Worm (Caenorhabditis elegans) whole organism, early embryonic: ENCODE measurements around the gene tos-1.

Experiments
- B0310.2 ChIP-seq: sonication (generic microtip); optimal IDR thresholded peaks from 2 replicates; lab custom pipeline; 2016; ENCODE audit warnings: mild to moderate bottlenecking, missing genetic modification characterization, missing compliant biosample characterization
- F13C5.2 ChIP-seq: sonication (generic microtip); optimal IDR thresholded peaks from 2 replicates; lab custom pipeline; 2017; ENCODE audit warnings: mild to moderate bottlenecking, missing genetic modification characterization, inconsistent platforms, missing compliant biosample characterization
- aly-1 ChIP-seq: sonication (generic microtip); optimal IDR thresholded peaks from 2 replicates; lab custom pipeline; 2016; ENCODE audit warnings: missing genetic modification characterization, missing compliant biosample characterization
- ama-1 ChIP-seq: fragments of 150-350 bp; optimal IDR thresholded peaks from 2 replicates; lab custom pipeline; 2014
- ceh-13 ChIP-seq: fragments of 200-800 bp; sonication (Bioruptor generic); optimal IDR thresholded peaks from 2 replicates; lab custom pipeline; 2018; ENCODE audit warnings: mild to moderate bottlenecking, missing genetic modification characterization, missing compliant biosample characterization
- ceh-36 ChIP-seq: sonication (generic microtip); optimal IDR thresholded peaks from 2 replicates; lab custom pipeline; 2016; ENCODE audit warnings: missing genetic modification characterization, inconsistent platforms, missing compliant biosample characterization
- ets-7 ChIP-seq: sonication (generic microtip); optimal IDR thresholded peaks from 2 replicates; lab custom pipeline; 2016; ENCODE audit warnings: missing genotype, missing genetic modification characterization, missing compliant biosample characterization
- flt-1 ChIP-seq: fragments of 200-800 bp; sonication (Bioruptor generic); IDR thresholded peaks from 2 replicates; pipeline ENCODE4 v1.3.6; 2022; ENCODE audit warnings: missing genetic modification characterization, missing compliant biosample characterization
- hmbx-1 ChIP-seq: sonication (generic microtip); optimal IDR thresholded peaks from 2 replicates; lab custom pipeline; 2016; ENCODE audit warnings: mild to moderate bottlenecking, missing genetic modification characterization, missing compliant biosample characterization
- hmg-4 ChIP-seq: fragments of 200-800 bp; sonication (Bioruptor generic); optimal IDR thresholded peaks from 2 replicates; lab custom pipeline; 2018; ENCODE audit warnings: mild to moderate bottlenecking, missing genetic modification characterization, missing compliant biosample characterization
- hnd-1 ChIP-seq: sonication (generic microtip); optimal IDR thresholded peaks from 2 replicates; lab custom pipeline; 2016; ENCODE audit warnings: missing genetic modification characterization, missing compliant biosample characterization
- pes-1 ChIP-seq: fragments of 200-800 bp; sonication (Bioruptor generic); IDR thresholded peaks from 2 replicates; pipeline ENCODE4 v1.3.6; 2022; ENCODE audit warnings: missing genetic modification reagents, missing genetic modification characterization, missing compliant biosample characterization
- scrt-1 ChIP-seq: fragments of 200-800 bp; sonication (Bioruptor generic); IDR thresholded peaks from 2 replicates; pipeline ENCODE4 v1.3.6; 2022; ENCODE audit warnings: missing genetic modification characterization, missing compliant biosample characterization
- sea-1 ChIP-seq: fragments of 200-800 bp; sonication (Bioruptor generic); conservative IDR thresholded peaks from 2 replicates; pipeline ENCODE4 v1.3.6; 2022; ENCODE audit warnings: missing genetic modification characterization, missing compliant biosample characterization
- tbx-11 ChIP-seq: fragments of 200-800 bp; sonication (Bioruptor generic); IDR thresholded peaks from 2 replicates; pipeline ENCODE4 v1.3.6; 2022; ENCODE audit warnings: missing genetic modification characterization, missing compliant biosample characterization
- tbx-37 ChIP-seq: fragments of 200-800 bp; sonication (Bioruptor generic); conservative IDR thresholded peaks from 2 replicates; pipeline ENCODE4 v1.3.6; 2022; ENCODE audit warnings: missing genetic modification reagents, missing genetic modification characterization, missing compliant biosample characterization
- tra-4 ChIP-seq: sonication (generic microtip); optimal IDR thresholded peaks from 2 replicates; lab custom pipeline; 2017; ENCODE audit warnings: missing genetic modification characterization, missing compliant biosample characterization

The tos-1 gene

ce11 chrV:9328670-9329069, 15.3 kb downstream of the tos-1 start, which contains the start of gene K07B1.4:
TSS of gene K07B1.4 (plus strand) at chrV:9328970.
- TF ChIP-seq hmbx-1 (tag; lab: Kevin White, UChicago) (no peak), sea-1 (GFP tag; lab: Robert Waterston, UW) (no peak), ama-1 (no peak), F13C5.2 (tag; lab: Kevin White, UChicago) (no peak), B0310.2 (tag; lab: Kevin White, UChicago) (no peak), ets-7 (tag; lab: Kevin White, UChicago) (no peak), ceh-36 (no peak), hmg-4 (no peak), aly-1 (tag; lab: Kevin White, UChicago) (no peak), tra-4 (tag; lab: Kevin White, UChicago) (no peak), scrt-1 (GFP tag; lab: Robert Waterston, UW) (no peak), flt-1 (no peak), hnd-1 (tag; lab: Kevin White, UChicago) (no peak), tbx-37 (no peak), ceh-13 (GFP tag; lab: Kevin White, UChicago) (no peak), tbx-11 (GFP tag; lab: Robert Waterston, UW) (no peak)

- TF ChIP-seq sea-1 (GFP tag; lab: Robert Waterston, UW) (no peak), pes-1 (GFP tag; lab: Robert Waterston, UW) (no peak), aly-1 (tag; lab: Kevin White, UChicago) (no peak), tra-4 (tag; lab: Kevin White, UChicago) (no peak), ceh-36 (no peak), tbx-11 (GFP tag; lab: Robert Waterston, UW) (no peak), tbx-37 (no peak), ceh-13 (GFP tag; lab: Kevin White, UChicago) (no peak), hmbx-1 (tag; lab: Kevin White, UChicago) (no peak), flt-1 (no peak), hnd-1 (tag; lab: Kevin White, UChicago) (no peak), B0310.2 (tag; lab: Kevin White, UChicago) (no peak), F13C5.2 (tag; lab: Kevin White, UChicago) (no peak), ets-7 (tag; lab: Kevin White, UChicago) (no peak), ama-1 (no peak), scrt-1 (GFP tag; lab: Robert Waterston, UW) (no peak), hmg-4 (no peak)
Observed at ce11 chrV:9327691-9328090, 16.3 kb downstream of the tos-1 start.

DNA sequence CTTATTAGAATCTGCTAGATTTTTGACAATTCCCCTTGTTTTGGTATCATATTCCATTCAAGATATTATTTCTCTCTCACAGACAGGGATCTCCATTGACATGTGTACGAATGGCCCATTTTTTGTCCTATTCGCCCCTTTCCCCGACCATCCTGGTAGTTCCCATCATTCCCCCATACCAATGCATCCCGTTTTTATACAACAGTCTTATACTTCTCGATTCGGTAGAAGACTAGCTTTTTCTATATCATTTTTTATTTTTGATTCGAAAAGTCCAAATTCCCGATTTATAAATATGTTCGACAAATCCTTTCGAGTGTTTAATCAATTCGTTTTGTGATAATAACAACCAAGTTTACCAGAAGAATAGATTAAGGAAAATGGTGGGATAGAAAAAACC, 17.1 kb downstream of the tos-1 start:
- no peak for TF ChIP-seq B0310.2 (tag; lab: Kevin White, UChicago)
- no peak for TF ChIP-seq scrt-1 (GFP tag; lab: Robert Waterston, UW)
- TF ChIP-seq tra-4 (tag; lab: Kevin White, UChicago) = no peak
- no peak for TF ChIP-seq ceh-13 (GFP tag; lab: Kevin White, UChicago)
- no peak for TF ChIP-seq tbx-37
- no peak for TF ChIP-seq ceh-36
- no peak for TF ChIP-seq ama-1
- TF ChIP-seq aly-1 (tag; lab: Kevin White, UChicago) = no peak
- no peak for TF ChIP-seq tbx-11 (GFP tag; lab: Robert Waterston, UW)
- TF ChIP-seq F13C5.2 (tag; lab: Kevin White, UChicago) = no peak
- no peak for TF ChIP-seq hmg-4

- no peak for TF ChIP-seq ama-1
- TF ChIP-seq sea-1 (GFP tag; lab: Robert Waterston, UW) = no peak
- TF ChIP-seq aly-1 (tag; lab: Kevin White, UChicago) = no peak
- no peak for TF ChIP-seq hnd-1 (tag; lab: Kevin White, UChicago)
- TF ChIP-seq hmg-4 = no peak
- TF ChIP-seq tbx-37 = no peak
- TF ChIP-seq ets-7 (tag; lab: Kevin White, UChicago) = no peak
- no peak for TF ChIP-seq scrt-1 (GFP tag; lab: Robert Waterston, UW)
- no peak for TF ChIP-seq F13C5.2 (tag; lab: Kevin White, UChicago)
- TF ChIP-seq ceh-36 = no peak
Observed at ce11 chrV:9324167-9324566, 19.8 kb downstream of the tos-1 start.

- TF ChIP-seq hnd-1 (tag; lab: Kevin White, UChicago) (no peak), tbx-37 (no peak), F13C5.2 (tag; lab: Kevin White, UChicago) (no peak), ceh-36 (no peak), hmbx-1 (tag; lab: Kevin White, UChicago) (no peak), scrt-1 (GFP tag; lab: Robert Waterston, UW) (no peak), aly-1 (tag; lab: Kevin White, UChicago) (no peak), ceh-13 (GFP tag; lab: Kevin White, UChicago) (no peak), tra-4 (tag; lab: Kevin White, UChicago) (no peak), ama-1 (no peak), pes-1 (GFP tag; lab: Robert Waterston, UW) (no peak), ets-7 (tag; lab: Kevin White, UChicago) (no peak), flt-1 (no peak), hmg-4 (no peak)
Observed at ce11 chrV:9322886-9323285, 21.1 kb downstream of the tos-1 start, which contains the start of gene tag-153. TSS of gene tag-153 (plus strand) at chrV:9323085.

ce11 chrV:9321185-9321584, 22.8 kb downstream of the tos-1 start, which contains the start of gene F44A2.7:
TSS of gene F44A2.7 (plus strand) at chrV:9321485.
- TF ChIP-seq pes-1 (GFP tag; lab: Robert Waterston, UW) (no peak), hmbx-1 (tag; lab: Kevin White, UChicago) (no peak), ceh-36 (no peak), aly-1 (tag; lab: Kevin White, UChicago) (no peak), sea-1 (GFP tag; lab: Robert Waterston, UW) (no peak), tbx-11 (GFP tag; lab: Robert Waterston, UW) (no peak), hmg-4 (no peak), F13C5.2 (tag; lab: Kevin White, UChicago) (no peak), B0310.2 (tag; lab: Kevin White, UChicago) (no peak), ets-7 (tag; lab: Kevin White, UChicago) (no peak), scrt-1 (GFP tag; lab: Robert Waterston, UW) (no peak), hnd-1 (tag; lab: Kevin White, UChicago) (no peak), ceh-13 (GFP tag; lab: Kevin White, UChicago) (no peak)

DNA sequence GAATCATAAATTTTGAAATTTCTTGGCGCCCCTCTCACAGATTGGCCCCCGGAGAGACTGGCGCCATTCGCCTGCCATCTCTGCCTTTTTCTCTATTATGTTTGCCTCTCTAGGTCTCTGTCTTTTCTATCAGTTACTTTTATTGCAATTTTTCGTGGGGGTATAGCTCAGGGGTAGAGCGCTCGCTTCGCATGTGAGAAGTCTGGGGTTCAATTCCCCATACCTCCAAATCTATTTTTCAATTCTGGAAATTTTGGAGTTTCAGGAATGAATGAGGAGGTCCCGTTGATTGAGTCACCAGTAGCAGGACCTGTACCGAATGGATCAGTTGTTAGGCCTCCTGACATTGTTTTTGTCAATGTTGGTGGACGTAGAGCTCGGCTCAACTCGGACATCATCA, 26.0 kb downstream of the tos-1 start, which contains the start of gene kvs-3:
Gene kvs-3 (plus strand): TSS at position 266 of the 400 bp plus-strand sequence.
- TF ChIP-seq hmg-4 = no peak
- no peak for TF ChIP-seq ets-7 (tag; lab: Kevin White, UChicago)
- no peak for TF ChIP-seq ceh-36
- TF ChIP-seq tbx-37 = no peak; the same call in 1 of the 2 replicates
- TF ChIP-seq B0310.2 (tag; lab: Kevin White, UChicago) = no peak
- TF ChIP-seq hmbx-1 (tag; lab: Kevin White, UChicago) = no peak
- no peak for TF ChIP-seq ceh-13 (GFP tag; lab: Kevin White, UChicago)
- TF ChIP-seq scrt-1 (GFP tag; lab: Robert Waterston, UW) = no peak
- TF ChIP-seq pes-1 (GFP tag; lab: Robert Waterston, UW) = peak; percentile 68
- no peak for TF ChIP-seq sea-1 (GFP tag; lab: Robert Waterston, UW)
- TF ChIP-seq aly-1 (tag; lab: Kevin White, UChicago) = no peak
- TF ChIP-seq hnd-1 (tag; lab: Kevin White, UChicago) = no peak
- TF ChIP-seq flt-1 = 0 out of 2 replicates have a peak, but pooled peaks have one; percentile 18
- no peak for TF ChIP-seq ama-1
- no peak for TF ChIP-seq tra-4 (tag; lab: Kevin White, UChicago)
- no peak for TF ChIP-seq F13C5.2 (tag; lab: Kevin White, UChicago)
- TF ChIP-seq tbx-11 (GFP tag; lab: Robert Waterston, UW) = peak; percentile 49; the same call in 1 of the 2 replicates
